Worm (Caenorhabditis elegans): ENCODE data around the gene T25E4.1.
"Not testable (repeated sequence)": the region's sequence is repeated elsewhere in the genome, so short reads cannot be mapped to it uniquely, and the experiment has no call there.

Gene T25E4.1

ce11 chrII:5578035-5578434 is at the start of gene T25E4.1:
Gene T25E4.1, plus strand, starts transcription at chrII:5578335.
- TF ChIP-seq elt-3 (tag; optimal IDR thresholded peaks at IDR 0.05), result no peak
- TF ChIP-seq C34F6.9 (tag; optimal IDR thresholded peaks at IDR 0.05), result no peak
- TF ChIP-seq nhr-11 (tag; optimal IDR thresholded peaks at IDR 0.05), result no peak
- no peak for TF ChIP-seq unc-39 (tag; optimal IDR thresholded peaks at IDR 0.05)
- TF ChIP-seq unc-62 (GFP tag; optimal IDR thresholded peaks at IDR 0.05), result no peak
- TF ChIP-seq nhr-6 (tag; optimal IDR thresholded peaks at IDR 0.05), result no peak
- no peak for TF ChIP-seq unc-55 (GFP tag; optimal IDR thresholded peaks at IDR 0.05)
- TF ChIP-seq lin-11 (tag; optimal IDR thresholded peaks at IDR 0.05), result no peak
- no peak for TF ChIP-seq ceh-82 (tag; optimal IDR thresholded peaks at IDR 0.05)
- TF ChIP-seq nhr-10 (tag; optimal IDR thresholded peaks at IDR 0.05), result no peak
- TF ChIP-seq ztf-4 (tag; optimal IDR thresholded peaks at IDR 0.05), result no peak
- TF ChIP-seq ama-1 (optimal IDR thresholded peaks at IDR 0.05), result no peak
- no peak for TF ChIP-seq alr-1 (tag; optimal IDR thresholded peaks at IDR 0.05)
- no peak for TF ChIP-seq lin-13 (GFP tag; optimal IDR thresholded peaks at IDR 0.05)
- no peak for TF ChIP-seq mbf-1 (tag; optimal IDR thresholded peaks at IDR 0.05)
- no peak for TF ChIP-seq elt-1 (tag; optimal IDR thresholded peaks at IDR 0.05)
- TF ChIP-seq peb-1 (tag; optimal IDR thresholded peaks at IDR 0.05), result no peak
- TF ChIP-seq fos-1 (tag; optimal IDR thresholded peaks at IDR 0.05), result no peak
- TF ChIP-seq ztf-1 (GFP tag; conservative IDR thresholded peaks at IDR 0.05), result no peak

- TF ChIP-seq nhr-11 (tag; optimal IDR thresholded peaks at IDR 0.05) (no peak), lsy-2 (tag; optimal IDR thresholded peaks at IDR 0.05) (no peak), egl-27 (tag; optimal IDR thresholded peaks at IDR 0.05) (no peak), elt-3 (tag; optimal IDR thresholded peaks at IDR 0.05) (no peak), ztf-1 (GFP tag; conservative IDR thresholded peaks at IDR 0.05) (no peak), nhr-237 (tag; optimal IDR thresholded peaks at IDR 0.05) (no peak), fos-1 (tag; optimal IDR thresholded peaks at IDR 0.05) (no peak), dmd-4 (tag; optimal IDR thresholded peaks at IDR 0.05) (no peak), unc-39 (tag; optimal IDR thresholded peaks at IDR 0.05) (no peak), unc-62 (GFP tag; optimal IDR thresholded peaks at IDR 0.05) (no peak), nhr-25 (tag; optimal IDR thresholded peaks at IDR 0.05) (no peak), ZK546.5 (tag; optimal IDR thresholded peaks at IDR 0.05) (no peak), ztf-4 (tag; optimal IDR thresholded peaks at IDR 0.05) (no peak), gmeb-1 (tag; optimal IDR thresholded peaks at IDR 0.05) (no peak), C34F6.9 (tag; optimal IDR thresholded peaks at IDR 0.05) (no peak), ama-1 (optimal IDR thresholded peaks at IDR 0.05) (no peak), R02D3.7 (tag; optimal IDR thresholded peaks at IDR 0.05) (no peak)
Measured at ce11 chrII:5531855-5532328, 46.2 kb upstream of the T25E4.1 start, which contains the start of gene C17C3.9. Gene C17C3.9, minus strand, starts transcription at chrII:5532278.

- TF ChIP-seq R02D3.7 (tag; optimal IDR thresholded peaks at IDR 0.05), result no peak
- no peak for TF ChIP-seq lin-13 (GFP tag; optimal IDR thresholded peaks at IDR 0.05)
- TF ChIP-seq alr-1 (tag; optimal IDR thresholded peaks at IDR 0.05), result no peak
- TF ChIP-seq sem-4 (tag; optimal IDR thresholded peaks at IDR 0.05), result no peak
- no peak for TF ChIP-seq unc-39 (tag; optimal IDR thresholded peaks at IDR 0.05)
- no peak for TF ChIP-seq nhr-23 (tag; optimal IDR thresholded peaks at IDR 0.05)
- no peak for TF ChIP-seq crh-2 (tag; optimal IDR thresholded peaks at IDR 0.05)
- no peak for TF ChIP-seq nhr-21 (tag; optimal IDR thresholded peaks at IDR 0.05)
- no peak for TF ChIP-seq ama-1 (optimal IDR thresholded peaks at IDR 0.05)
- TF ChIP-seq mbf-1 (tag; optimal IDR thresholded peaks at IDR 0.05), result no peak
- TF ChIP-seq dmd-4 (tag; optimal IDR thresholded peaks at IDR 0.05), result no peak
- TF ChIP-seq mdl-1 (tag; optimal IDR thresholded peaks at IDR 0.05), result no peak
- TF ChIP-seq nhr-129 (tag; optimal IDR thresholded peaks at IDR 0.05), result no peak
- TF ChIP-seq gmeb-1 (tag; optimal IDR thresholded peaks at IDR 0.05), result no peak
- no peak for TF ChIP-seq Y55F3AM.14 (GFP tag; optimal IDR thresholded peaks at IDR 0.05)
- no peak for TF ChIP-seq nhr-77 (tag; optimal IDR thresholded peaks at IDR 0.05)
- no peak for TF ChIP-seq egl-27 (tag; optimal IDR thresholded peaks at IDR 0.05)
- TF ChIP-seq peb-1 (tag; optimal IDR thresholded peaks at IDR 0.05), result no peak
Measured at ce11 chrII:5533642-5534041, 44.5 kb upstream of the T25E4.1 start, which contains the start of gene hlh-26. Gene hlh-26, minus strand, starts transcription at chrII:5533742.

- TF ChIP-seq mbf-1, ceh-82, alr-1 (tag; optimal IDR thresholded peaks at IDR 0.05): not testable (repeated sequence)
Measured at ce11 chrII:5534939-5535338, 43.2 kb upstream of the T25E4.1 start, which contains the start of gene hlh-25. Gene hlh-25, plus strand, starts transcription at chrII:5535239.

- TF ChIP-seq skn-1 (tag; optimal IDR thresholded peaks at IDR 0.05), result no peak
Measured at ce11 chrII:5537078-5537477, 41.1 kb upstream of the T25E4.1 start.
